Fruit fly (Drosophila melanogaster): Measurements from ENCODE around the gene Cf2.
A peak's percentile ranks its signal among the peaks of the same experiment; 100 is the strongest.

The Cf2 gene

DNA sequence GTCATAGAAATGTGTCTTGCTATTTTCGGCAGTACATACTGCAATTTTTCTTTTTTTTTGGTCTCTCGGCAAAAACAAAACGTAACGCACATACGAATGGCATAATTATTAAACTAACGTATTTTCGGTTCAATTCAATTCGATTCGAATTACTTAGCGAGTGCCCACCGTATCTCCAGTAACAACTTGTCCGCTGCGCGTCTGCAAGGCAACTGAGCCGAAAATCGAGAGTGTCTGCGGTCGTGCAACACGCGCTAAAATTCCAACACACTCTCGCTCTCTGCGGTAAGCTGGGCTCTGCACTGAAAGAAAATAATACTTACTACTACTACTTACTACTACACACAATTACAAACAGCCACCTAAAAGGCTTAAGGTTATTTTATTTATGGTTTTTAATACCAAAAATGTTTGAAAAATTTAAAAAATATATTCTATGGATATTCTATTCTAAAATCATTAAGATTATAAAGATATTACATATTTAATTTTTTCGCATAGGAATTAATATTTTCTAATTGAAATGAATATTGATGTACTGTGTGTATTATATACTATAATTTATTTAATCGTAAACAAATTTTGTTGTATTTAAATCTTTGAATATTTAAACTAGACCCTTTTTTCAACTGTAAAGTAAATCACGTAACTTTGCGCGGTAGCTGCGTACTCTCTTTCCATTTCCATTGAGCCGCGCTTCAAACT lies 23.8 kb upstream of the Cf2 start, which contains the start of gene snsl (continued):
- TF ChIP-seq Dbx (GFP tag; IDR thresholded peaks at IDR 0.05), result 0 out of 3 replicates have a peak, but pooled peaks have one; percentile 14
- TF ChIP-seq vvl (GFP tag; IDR thresholded peaks at IDR 0.05), result peak; percentile 38; the same call in 1 of the 2 replicates
- peak; percentile 86 for TF ChIP-seq CoRest (tag; optimal IDR thresholded peaks at IDR 0.05)
- peak; percentile 77 for TF ChIP-seq CG12659 (GFP tag; optimal IDR thresholded peaks at IDR 0.05)
- peak; percentile 0 for TF ChIP-seq mirr (GFP tag; optimal IDR thresholded peaks at IDR 0.05)
- TF ChIP-seq Nf-YB (GFP tag; optimal IDR thresholded peaks at IDR 0.05), result peak; percentile 56
- no peak for TF ChIP-seq CG6654 (GFP tag; optimal IDR thresholded peaks at IDR 0.05)
- TF ChIP-seq Meics (GFP tag; optimal IDR thresholded peaks at IDR 0.05), result peak; percentile 65
- TF ChIP-seq jumu (GFP tag; optimal IDR thresholded peaks at IDR 0.05), result no peak
- TF ChIP-seq CG8290 (GFP tag; optimal IDR thresholded peaks at IDR 0.05), result no peak
- TF ChIP-seq CG8290 (tag; optimal IDR thresholded peaks at IDR 0.05), result peak in 1 of 2 experiments; percentile 42
- peak; percentile 0 for TF ChIP-seq ind (GFP tag; optimal IDR thresholded peaks at IDR 0.05)
- TF ChIP-seq lov (optimal IDR thresholded peaks at IDR 0.05), result no peak
- no peak for TF ChIP-seq lov (GFP tag; IDR thresholded peaks at IDR 0.05)
- peak; percentile 5 for TF ChIP-seq dmrt11E (tag; optimal IDR thresholded peaks at IDR 0.05)
- no peak for TF ChIP-seq CG31388 (GFP tag; optimal IDR thresholded peaks at IDR 0.05)
- TF ChIP-seq cwo (GFP tag; optimal IDR thresholded peaks at IDR 0.05), result peak; percentile 32
- TF ChIP-seq sima (GFP tag; optimal IDR thresholded peaks at IDR 0.05), result no peak
- peak; percentile 35 for TF ChIP-seq Six4 (GFP tag; optimal IDR thresholded peaks at IDR 0.05)
- no peak for TF ChIP-seq ato (GFP tag; IDR thresholded peaks at IDR 0.05; ENCODE audit: partially characterized antibody)
- peak; percentile 55 for TF ChIP-seq salm (tag; optimal IDR thresholded peaks at IDR 0.05)
- no peak for TF ChIP-seq HmgD (GFP tag; optimal IDR thresholded peaks at IDR 0.05)
- peak; percentile 88 for TF ChIP-seq CG2678 (tag; optimal IDR thresholded peaks at IDR 0.05)
- peak in 1 of 2 experiments; percentile 92 for TF ChIP-seq Hr51 (GFP tag; optimal IDR thresholded peaks at IDR 0.05)
- no peak for TF ChIP-seq wdn (GFP tag; IDR thresholded peaks at IDR 0.05)
- 0 out of 2 replicates have a peak, but pooled peaks have one; percentile 21 for TF ChIP-seq klu (GFP tag; IDR thresholded peaks at IDR 0.05)
- peak; percentile 35 for TF ChIP-seq CG11723 (GFP tag; optimal IDR thresholded peaks at IDR 0.05)
- TF ChIP-seq CG8359 (GFP tag; optimal IDR thresholded peaks at IDR 0.05; ENCODE audit: borderline replicate concordance), result peak; percentile 13
- peak; percentile 18; the same call in 1 of the 2 replicates for TF ChIP-seq CG10366 (GFP tag; IDR thresholded peaks at IDR 0.05)
- TF ChIP-seq CG6683 (GFP tag; optimal IDR thresholded peaks at IDR 0.05), result peak; percentile 19
- peak; percentile 80 for TF ChIP-seq Sox102F (GFP tag; optimal IDR thresholded peaks at IDR 0.05)
- peak; percentile 67 for TF ChIP-seq row (GFP tag; IDR thresholded peaks at IDR 0.05)
- no peak for TF ChIP-seq Lim3 (GFP tag; IDR thresholded peaks at IDR 0.05)
- TF ChIP-seq NfI (GFP tag; optimal IDR thresholded peaks at IDR 0.05), result peak; percentile 23
- no peak for TF ChIP-seq gro (GFP tag; optimal IDR thresholded peaks at IDR 0.05)
- peak; percentile 87 for TF ChIP-seq CG8924 (tag; optimal IDR thresholded peaks at IDR 0.05)
- TF ChIP-seq CG18619 (GFP tag; optimal IDR thresholded peaks at IDR 0.05), result peak; percentile 65
- 0 out of 2 replicates have a peak, but pooled peaks have one; percentile 12 for TF ChIP-seq ssp (GFP tag; IDR thresholded peaks at IDR 0.05)
- peak; percentile 41 for TF ChIP-seq CG3281 (GFP tag; optimal IDR thresholded peaks at IDR 0.05)
- no peak for TF ChIP-seq NFAT (GFP tag; IDR thresholded peaks at IDR 0.05)
- no peak for TF ChIP-seq CG14965 (GFP tag; optimal IDR thresholded peaks at IDR 0.05; ENCODE audit: borderline replicate concordance)
- no peak for TF ChIP-seq insv (GFP tag; optimal IDR thresholded peaks at IDR 0.05)
- TF ChIP-seq Fer2 (tag; optimal IDR thresholded peaks at IDR 0.05), result no peak
- TF ChIP-seq CG10209 (GFP tag; optimal IDR thresholded peaks at IDR 0.05), result peak; percentile 43
- peak; percentile 37; the same call in 1 of the 2 replicates for TF ChIP-seq CG32532 (GFP tag; IDR thresholded peaks at IDR 0.05)
- peak; percentile 64 for TF ChIP-seq tap (tag; optimal IDR thresholded peaks at IDR 0.05)
- no peak for TF ChIP-seq CG4360 (GFP tag; IDR thresholded peaks at IDR 0.05)
- TF ChIP-seq CG18476 (GFP tag; optimal IDR thresholded peaks at IDR 0.05), result peak; percentile 2
- TF ChIP-seq usp (GFP tag; optimal IDR thresholded peaks at IDR 0.05), result no peak
